Worm (Caenorhabditis elegans) whole organism, L2 larva: ENCODE data around the gene rab-37.

ENCODE experiments used
- C34F6.9 ChIP-seq: fragments of 150-350 bp; optimal IDR thresholded peaks from 2 replicates; lab custom pipeline; 2014; ENCODE audit warnings: missing biosample characterization, missing genetic modification characterization
- F13H6.1 ChIP-seq: sonication (generic microtip); optimal IDR thresholded peaks from 2 replicates; lab custom pipeline; 2016; ENCODE audit warnings: missing genetic modification characterization, missing compliant biosample characterization
- R02D3.7 ChIP-seq: fragments of 150-350 bp; optimal IDR thresholded peaks from 2 replicates; lab custom pipeline; 2014; ENCODE audit warnings: missing biosample characterization, missing genetic modification characterization
- Y55F3AM.14 ChIP-seq: fragments of 200-800 bp; sonication (Bioruptor generic); optimal IDR thresholded peaks from 2 replicates; lab custom pipeline; 2018; ENCODE audit warnings: mild to moderate bottlenecking, missing genetic modification characterization, missing compliant biosample characterization
- ZK546.5 ChIP-seq: sonication (generic microtip); optimal IDR thresholded peaks from 2 replicates; lab custom pipeline; 2017; ENCODE audit warnings: missing biosample characterization, missing genetic modification characterization
- alr-1 ChIP-seq: fragments of 150-350 bp; optimal IDR thresholded peaks from 2 replicates; lab custom pipeline; 2014; ENCODE audit warnings: missing biosample characterization, missing genetic modification characterization
- aly-2 ChIP-seq: fragments of 150-350 bp; optimal IDR thresholded peaks from 2 replicates; lab custom pipeline; 2014; ENCODE audit warnings: missing biosample characterization, missing genetic modification characterization
- ama-1 ChIP-seq: fragments of 150-350 bp; optimal IDR thresholded peaks from 2 replicates; lab custom pipeline; 2018; ENCODE audit warnings: inconsistent platforms
- blmp-1 ChIP-seq: sonication (generic microtip); optimal IDR thresholded peaks from 2 replicates; lab custom pipeline; 2017; ENCODE audit warnings: missing genetic modification characterization, mild to moderate bottlenecking, missing compliant biosample characterization, antibody characterized with exemption, moderate library complexity; ENCODE audit not compliant: insufficient read depth
- ceh-16 ChIP-seq: fragments of 150-350 bp; optimal IDR thresholded peaks from 2 replicates; lab custom pipeline; 2014; ENCODE audit warnings: missing biosample characterization, missing genetic modification characterization
- ceh-82 ChIP-seq: fragments of 150-350 bp; optimal IDR thresholded peaks from 2 replicates; lab custom pipeline; 2014; ENCODE audit warnings: missing biosample characterization, missing genetic modification characterization
- crh-2 ChIP-seq: sonication (generic microtip); optimal IDR thresholded peaks from 2 replicates; lab custom pipeline; 2017; ENCODE audit warnings: missing biosample characterization, missing genetic modification characterization
- dmd-4 ChIP-seq: sonication (generic microtip); optimal IDR thresholded peaks from 2 replicates; lab custom pipeline; 2017; ENCODE audit warnings: missing biosample characterization, missing genetic modification characterization
- egl-27 ChIP-seq: sonication (generic microtip); optimal IDR thresholded peaks from 3 replicates; lab custom pipeline; 2017; ENCODE audit warnings: missing biosample characterization, missing genetic modification reagents, missing genetic modification characterization
- elt-1 ChIP-seq: fragments of 150-350 bp; optimal IDR thresholded peaks from 2 replicates; lab custom pipeline; 2014; ENCODE audit warnings: missing biosample characterization, missing genetic modification characterization
- elt-3 ChIP-seq: sonication (generic microtip); optimal IDR thresholded peaks from 2 replicates; lab custom pipeline; 2017; ENCODE audit warnings: missing biosample characterization, missing genetic modification characterization
- fos-1 ChIP-seq: fragments of 150-350 bp; optimal IDR thresholded peaks from 2 replicates; lab custom pipeline; 2014; ENCODE audit warnings: missing biosample characterization, missing genetic modification characterization
- gmeb-1 ChIP-seq: fragments of 150-350 bp; optimal IDR thresholded peaks from 2 replicates; lab custom pipeline; 2014; ENCODE audit warnings: missing biosample characterization, missing genetic modification characterization
- lin-11 ChIP-seq: fragments of 150-350 bp; sonication (generic microtip); optimal IDR thresholded peaks from 2 replicates; lab custom pipeline; 2014; ENCODE audit warnings: missing biosample characterization, missing genetic modification characterization, inconsistent platforms, mixed read lengths
- lin-13 ChIP-seq: fragments of 150-350 bp; optimal IDR thresholded peaks from 2 replicates; lab custom pipeline; 2014; ENCODE audit warnings: missing biosample characterization, missing genetic modification reagents, missing genetic modification characterization
- lin-39 ChIP-seq: fragments of 150-350 bp; optimal IDR thresholded peaks from 2 replicates; lab custom pipeline; 2014; ENCODE audit warnings: missing biosample characterization, missing genetic modification reagents, missing genetic modification characterization
- lsy-2 ChIP-seq, 2 experiments: fragments of 150-350 bp in 1 of 2; sonication (generic microtip) in 1 of 2; optimal IDR thresholded peaks; 2 replicates each; lab custom pipeline; 2014 to 2017; ENCODE audit warnings: missing biosample characterization in 2 of 2, missing genetic modification characterization in 2 of 2
- mab-5 ChIP-seq: fragments of 150-350 bp; optimal IDR thresholded peaks from 2 replicates; lab custom pipeline; 2014; ENCODE audit warnings: missing biosample characterization, missing genetic modification characterization
- mbf-1 ChIP-seq: sonication (generic microtip); optimal IDR thresholded peaks from 2 replicates; lab custom pipeline; 2017; ENCODE audit warnings: missing biosample characterization, missing genetic modification characterization
- mdl-1 ChIP-seq, 2 experiments: fragments of 150-350 bp in 1 of 2; sonication (generic microtip) in 1 of 2; optimal IDR thresholded peaks; 2 replicates each; lab custom pipeline; 2017; ENCODE audit warnings: missing biosample characterization in 2 of 2, missing genetic modification characterization in 2 of 2
- nhr-10 ChIP-seq: sonication (generic microtip); optimal IDR thresholded peaks from 2 replicates; lab custom pipeline; 2017; ENCODE audit warnings: missing biosample characterization, missing genetic modification characterization
- nhr-11 ChIP-seq: fragments of 150-350 bp; optimal IDR thresholded peaks from 2 replicates; lab custom pipeline; 2014; ENCODE audit warnings: missing biosample characterization, missing genetic modification characterization
- nhr-12 ChIP-seq: fragments of 150-350 bp; optimal IDR thresholded peaks from 2 replicates; lab custom pipeline; 2014; ENCODE audit warnings: missing biosample characterization, missing genetic modification characterization
- nhr-129 ChIP-seq: fragments of 150-350 bp; optimal IDR thresholded peaks from 2 replicates; lab custom pipeline; 2014; ENCODE audit warnings: missing biosample characterization, missing genetic modification characterization
- nhr-21 ChIP-seq: fragments of 150-350 bp; optimal IDR thresholded peaks from 2 replicates; lab custom pipeline; 2014; ENCODE audit warnings: missing biosample characterization, missing genetic modification characterization
- nhr-23 ChIP-seq: fragments of 150-350 bp; optimal IDR thresholded peaks from 2 replicates; lab custom pipeline; 2014; ENCODE audit warnings: missing biosample characterization, missing genetic modification reagents, missing genetic modification characterization
- nhr-237 ChIP-seq: fragments of 150-350 bp; optimal IDR thresholded peaks from 2 replicates; lab custom pipeline; 2014; ENCODE audit warnings: missing biosample characterization, missing genetic modification characterization
- nhr-25 ChIP-seq: fragments of 150-350 bp; sonication (generic microtip); optimal IDR thresholded peaks from 3 replicates; lab custom pipeline; 2014; ENCODE audit warnings: missing biosample characterization, missing genetic modification characterization
- nhr-6 ChIP-seq: fragments of 150-350 bp; optimal IDR thresholded peaks from 2 replicates; lab custom pipeline; 2014; ENCODE audit warnings: missing biosample characterization, missing genetic modification characterization
- nhr-77 ChIP-seq: fragments of 150-350 bp; optimal IDR thresholded peaks from 2 replicates; lab custom pipeline; 2014; ENCODE audit warnings: missing biosample characterization, missing genetic modification characterization
- peb-1 ChIP-seq: fragments of 150-350 bp; optimal IDR thresholded peaks from 2 replicates; lab custom pipeline; 2014; ENCODE audit warnings: missing biosample characterization, missing genetic modification characterization
- sem-4 ChIP-seq: fragments of 150-350 bp; optimal IDR thresholded peaks from 2 replicates; lab custom pipeline; 2014; ENCODE audit warnings: missing biosample characterization, missing genetic modification reagents, missing genetic modification characterization
- skn-1 ChIP-seq: sonication (generic microtip); optimal IDR thresholded peaks from 2 replicates; lab custom pipeline; 2017; ENCODE audit warnings: missing biosample characterization, missing genetic modification characterization
- sma-3 ChIP-seq: sonication (generic microtip); optimal IDR thresholded peaks from 2 replicates; lab custom pipeline; 2016; ENCODE audit warnings: missing genetic modification reagents, missing genetic modification characterization, missing compliant biosample characterization
- sma-9 ChIP-seq, 2 experiments: fragments of 150-350 bp in 1 of 2; sonication (generic microtip) in 1 of 2; optimal IDR thresholded peaks; 2 replicates each; lab custom pipeline; 2014 to 2016; ENCODE audit warnings: missing genetic modification characterization in 2 of 2, mild to moderate bottlenecking in 1 of 2, missing biosample characterization in 1 of 2, missing compliant biosample characterization in 1 of 2, missing genetic modification reagents in 1 of 2, moderate library complexity in 1 of 2
- snpc-4 ChIP-seq: fragments of 150-350 bp; optimal IDR thresholded peaks from 2 replicates; lab custom pipeline; 2014; ENCODE audit warnings: missing biosample characterization, missing genetic modification characterization
- unc-39 ChIP-seq: fragments of 150-350 bp; optimal IDR thresholded peaks from 2 replicates; lab custom pipeline; 2014; ENCODE audit warnings: missing biosample characterization, missing genetic modification characterization
- unc-55 ChIP-seq: fragments of 150-350 bp; sonication (generic microtip); optimal IDR thresholded peaks from 3 replicates; lab custom pipeline; 2014; ENCODE audit warnings: missing biosample characterization, missing genetic modification reagents, missing genetic modification characterization
- unc-62 ChIP-seq: fragments of 150-350 bp; optimal IDR thresholded peaks from 2 replicates; lab custom pipeline; 2014; ENCODE audit warnings: missing biosample characterization, missing genetic modification reagents, missing genetic modification characterization
- zag-1 ChIP-seq: fragments of 150-350 bp; optimal IDR thresholded peaks from 2 replicates; lab custom pipeline; 2014; ENCODE audit warnings: missing biosample characterization, missing genetic modification characterization
- ztf-1 ChIP-seq: fragments of 200-800 bp; sonication (Bioruptor generic); conservative IDR thresholded peaks from 2 replicates; pipeline ENCODE4 v1.3.6; 2022; ENCODE audit warnings: missing genetic modification characterization, missing compliant biosample characterization
- ztf-11 ChIP-seq: sonication (generic microtip); optimal IDR thresholded peaks from 2 replicates; lab custom pipeline; 2017; ENCODE audit warnings: missing biosample characterization, missing genetic modification characterization
- ztf-4 ChIP-seq: fragments of 150-350 bp; optimal IDR thresholded peaks from 2 replicates; lab custom pipeline; 2014; ENCODE audit warnings: missing biosample characterization, missing genetic modification characterization

rab-37 gene

DNA sequence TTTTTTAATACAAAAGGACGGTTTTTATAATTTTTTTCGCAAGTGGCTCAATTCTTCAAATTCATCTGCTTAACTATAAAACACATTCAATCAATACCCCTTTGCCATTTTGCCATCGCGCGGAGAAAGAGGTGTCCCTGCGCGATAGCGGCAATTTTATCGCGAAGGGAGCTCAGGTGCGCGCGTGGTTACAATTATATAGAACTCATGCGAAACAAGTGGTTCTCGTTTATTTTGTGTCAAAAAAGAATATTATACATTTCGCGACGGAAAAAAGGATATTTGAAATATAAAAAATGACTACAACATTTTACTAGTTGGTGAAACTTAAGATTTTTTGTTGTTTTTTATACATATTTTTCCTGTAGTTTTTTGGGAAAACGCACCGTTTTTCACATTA lies 26.5 kb downstream of the rab-37 start (continued):
- peak; percentile 49 for TF ChIP-seq nhr-23
- TF ChIP-seq lsy-2 (tag; optimal IDR thresholded peaks at IDR 0.05; lab: Kevin White, UChicago) = peak; percentile 97
- TF ChIP-seq fos-1 (tag; lab: Kevin White, UChicago) = peak; percentile 99
- peak; percentile 75 for TF ChIP-seq nhr-12 (tag; lab: Kevin White, UChicago)
- TF ChIP-seq blmp-1 = peak; percentile 85
- TF ChIP-seq nhr-237 (tag; lab: Kevin White, UChicago) = peak; percentile 99
- peak; percentile 99 for TF ChIP-seq C34F6.9 (tag; lab: Kevin White, UChicago)
- peak; percentile 99 for TF ChIP-seq sma-9 (GFP tag; optimal IDR thresholded peaks at IDR 0.05; lab: Kevin White, UChicago)
- TF ChIP-seq sma-9 (tag; optimal IDR thresholded peaks at IDR 0.05; lab: Kevin White, UChicago) = no peak
- TF ChIP-seq F13H6.1 (tag; lab: Kevin White, UChicago) = peak; percentile 99
- peak; percentile 83 for TF ChIP-seq dmd-4 (tag; lab: Kevin White, UChicago)
- TF ChIP-seq ztf-1 (GFP tag; lab: Robert Waterston, UW) = peak; percentile 98
- peak; percentile 61 for TF ChIP-seq elt-1 (tag; lab: Kevin White, UChicago)
- TF ChIP-seq ztf-4 = peak; percentile 99
- TF ChIP-seq ZK546.5 (tag; lab: Kevin White, UChicago) = peak; percentile 83
- peak; percentile 99 for TF ChIP-seq zag-1 (tag; lab: Kevin White, UChicago)
- TF ChIP-seq lin-11 (tag; lab: Kevin White, UChicago) = peak; percentile 100
- no peak for TF ChIP-seq aly-2 (tag; lab: Kevin White, UChicago)
- TF ChIP-seq elt-3 (tag; lab: Kevin White, UChicago) = peak; percentile 36
- peak; percentile 87 for TF ChIP-seq nhr-11 (tag; lab: Kevin White, UChicago)

DNA sequence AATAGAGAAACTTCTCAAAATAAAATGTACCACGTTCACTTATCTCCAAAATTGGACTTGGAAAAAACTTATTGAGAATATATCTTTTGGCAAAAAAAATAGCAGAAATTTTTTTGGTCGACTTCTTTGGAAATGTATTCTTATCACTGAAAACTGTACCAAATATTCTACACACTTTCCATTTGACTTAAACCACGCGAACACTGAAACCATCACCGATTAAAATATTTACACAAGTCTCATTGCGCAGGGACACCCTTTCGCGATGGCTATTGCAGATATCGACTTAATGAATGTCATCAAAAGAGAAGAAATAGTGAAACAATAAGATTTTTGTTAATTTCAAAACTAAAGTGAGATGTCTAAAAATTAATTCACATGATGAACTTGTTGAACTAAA lies 27.2 kb downstream of the rab-37 start:
- TF ChIP-seq blmp-1 (no peak), gmeb-1 (peak; percentile 79), snpc-4 (tag; lab: Kevin White, UChicago) (peak; percentile 24), aly-2 (tag; lab: Kevin White, UChicago) (no peak), skn-1 (tag; lab: Kevin White, UChicago) (no peak), egl-27 (tag; lab: Kevin White, UChicago) (no peak), alr-1 (tag; lab: Kevin White, UChicago) (no peak), F13H6.1 (tag; lab: Kevin White, UChicago) (no peak), nhr-23 (no peak), peb-1 (no peak), nhr-10 (tag; lab: Kevin White, UChicago) (no peak), lsy-2 (tag; optimal IDR thresholded peaks at IDR 0.05; lab: Kevin White, UChicago) (peak in 1 of 2 experiments; percentile 54), mab-5 (tag; lab: Kevin White, UChicago) (no peak), dmd-4 (tag; lab: Kevin White, UChicago) (no peak), nhr-21 (tag; lab: Kevin White, UChicago) (peak; percentile 60), C34F6.9 (tag; lab: Kevin White, UChicago) (no peak), ceh-16 (tag; lab: Kevin White, UChicago) (no peak), unc-55 (GFP tag; lab: Kevin White, UChicago) (no peak), nhr-6 (tag; lab: Kevin White, UChicago) (peak; percentile 73), elt-3 (tag; lab: Kevin White, UChicago) (no peak), lin-39 (tag; lab: Kevin White, UChicago) (no peak), fos-1 (tag; lab: Kevin White, UChicago) (no peak), nhr-11 (tag; lab: Kevin White, UChicago) (no peak), sma-9 (GFP tag; optimal IDR thresholded peaks at IDR 0.05; lab: Kevin White, UChicago) (peak; percentile 75), sma-9 (tag; optimal IDR thresholded peaks at IDR 0.05; lab: Kevin White, UChicago) (no peak), Y55F3AM.14 (GFP tag; lab: Kevin White, UChicago) (no peak), crh-2 (tag; lab: Kevin White, UChicago) (peak; percentile 69), nhr-12 (tag; lab: Kevin White, UChicago) (no peak), ztf-11 (tag; lab: Kevin White, UChicago) (no peak), nhr-77 (tag; lab: Kevin White, UChicago) (peak; percentile 79), zag-1 (tag; lab: Kevin White, UChicago) (no peak), ztf-1 (GFP tag; lab: Robert Waterston, UW) (no peak), ama-1 (lab: Kevin White, UChicago) (no peak), ceh-82 (no peak), nhr-25 (tag; lab: Kevin White, UChicago) (no peak), sma-3 (GFP tag; lab: Kevin White, UChicago) (peak; percentile 80), mdl-1 (tag; optimal IDR thresholded peaks at IDR 0.05; lab: Kevin White, UChicago) (no peak), nhr-129 (tag; lab: Kevin White, UChicago) (peak; percentile 48), sem-4 (tag; lab: Kevin White, UChicago) (no peak), unc-39 (tag; lab: Kevin White, UChicago) (no peak), elt-1 (tag; lab: Kevin White, UChicago) (no peak), lin-13 (GFP tag; lab: Kevin White, UChicago) (no peak), ZK546.5 (tag; lab: Kevin White, UChicago) (no peak), unc-62 (GFP tag; lab: Kevin White, UChicago) (no peak), mbf-1 (tag; lab: Kevin White, UChicago) (peak; percentile 45), ztf-4 (no peak), R02D3.7 (tag; lab: Kevin White, UChicago) (no peak), lin-11 (tag; lab: Kevin White, UChicago) (no peak), nhr-237 (tag; lab: Kevin White, UChicago) (no peak)
